Worm (Caenorhabditis elegans) whole organism, young adult: ENCODE data around the gene dot-1.4.

Experiments used
- ama-1 ChIP-seq, 3 experiments: fragments of 150-350 bp in 1 of 3; sonication (generic microtip) in 2 of 3; optimal IDR thresholded peaks; 2 replicates each; lab custom pipeline; 2014 to 2018; ENCODE audit warnings: missing biosample characterization in 2 of 3, missing genetic modification characterization in 2 of 3, missing genetic modification reagents in 2 of 3
- ccch-3 ChIP-seq: fragments of 200-800 bp; sonication (Bioruptor generic); optimal IDR thresholded peaks from 2 replicates; lab custom pipeline; 2018; ENCODE audit warnings: mild to moderate bottlenecking, missing genetic modification characterization, missing compliant biosample characterization
- cebp-1 ChIP-seq, 2 experiments: fragments of 200-800 bp in 1 of 2; sonication (Bioruptor generic) in 1 of 2; sonication (generic microtip) in 1 of 2; IDR thresholded peaks in 1 of 2; optimal IDR thresholded peaks in 1 of 2; 2 replicates each; pipeline versions ENCODE4 v1.3.6 to Lab custom; 2017 to 2022; ENCODE audit warnings: missing compliant biosample characterization in 2 of 2, missing genetic modification characterization in 2 of 2, mild to moderate bottlenecking in 1 of 2, missing genetic modification reagents in 1 of 2, moderate library complexity in 1 of 2
- cebp-2 ChIP-seq: fragments of 200-800 bp; sonication (Bioruptor generic); IDR thresholded peaks from 2 replicates; pipeline ENCODE4 v1.3.6; 2022; ENCODE audit warnings: missing genetic modification characterization, missing compliant biosample characterization
- dpl-1 ChIP-seq: fragments of 150-350 bp; optimal IDR thresholded peaks from 2 replicates; lab custom pipeline; 2014; ENCODE audit warnings: missing biosample characterization, missing genetic modification reagents, missing genetic modification characterization
- nhr-80 ChIP-seq: sonication (generic microtip); optimal IDR thresholded peaks from 2 replicates; lab custom pipeline; 2016; ENCODE audit warnings: missing genetic modification characterization, missing compliant biosample characterization
- pha-4 ChIP-seq: fragments of 150-350 bp; sonication (generic microtip); optimal IDR thresholded peaks from 2 replicates; lab custom pipeline; 2014; ENCODE audit warnings: missing biosample characterization, missing genetic modification reagents, missing genetic modification characterization
- ztf-28 ChIP-seq: fragments of 200-800 bp; sonication (Bioruptor generic); IDR thresholded peaks from 2 replicates; pipeline ENCODE4 v1.3.6; 2022; ENCODE audit warnings: missing genetic modification reagents, missing genetic modification characterization, missing compliant biosample characterization

DNA sequence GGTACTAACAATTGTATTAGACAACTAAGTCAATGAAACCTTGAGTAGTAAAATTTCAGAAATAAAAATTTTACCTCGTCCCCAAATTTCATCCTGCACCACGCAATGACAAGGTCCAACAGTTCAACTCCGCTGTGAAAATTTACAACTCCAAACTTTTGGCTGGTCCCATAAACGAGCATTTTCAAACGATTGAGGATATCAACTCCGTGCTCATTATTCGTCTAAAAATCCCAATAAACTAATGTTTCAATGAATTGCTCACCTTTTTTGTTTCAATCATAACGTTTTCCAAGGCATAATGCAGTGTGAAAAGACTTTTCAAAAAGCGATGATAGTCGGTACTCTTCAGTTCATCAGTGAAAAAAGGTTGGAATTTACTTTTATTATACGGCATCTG is 24.8 kb downstream of the dot-1.4 start:
- no peak for TF ChIP-seq cebp-2 (GFP tag; lab: Robert Waterston, UW)
- TF ChIP-seq cebp-1 (GFP tag; IDR thresholded peaks at IDR 0.05; lab: Robert Waterston, UW): no peak
- TF ChIP-seq cebp-1 (tag; optimal IDR thresholded peaks at IDR 0.05; lab: Kevin White, UChicago): no peak
- no peak for TF ChIP-seq ccch-3 (GFP tag; lab: Kevin White, UChicago)
- TF ChIP-seq pha-4 (tag; lab: Kevin White, UChicago): no peak
- no peak for TF ChIP-seq ama-1 (optimal IDR thresholded peaks at IDR 0.05; lab: Kevin White, UChicago)
- no peak for TF ChIP-seq ama-1 (GFP tag; optimal IDR thresholded peaks at IDR 0.05; lab: Kevin White, UChicago)
- TF ChIP-seq dpl-1 (GFP tag; lab: Kevin White, UChicago): no peak
- no peak for TF ChIP-seq ztf-28 (GFP tag; lab: Robert Waterston, UW)
- TF ChIP-seq nhr-80: no peak
